Fruit fly (Drosophila melanogaster) whole organism, prepupa: ENCODE results near the gene kon.
A peak's percentile ranks its signal among the peaks of the same experiment; 100 is the strongest.

Source experiments
- Blimp-1 ChIP-seq: fragments of 200-800 bp; sonication (Bioruptor generic); optimal IDR thresholded peaks from 3 replicates; lab custom pipeline; 2017; ENCODE audit warnings: missing biosample characterization, missing genetic modification characterization, mild to moderate bottlenecking, moderate library complexity, missing genetic modification reagents
- CG10631 ChIP-seq: fragments of 200-800 bp; sonication (Bioruptor generic); optimal IDR thresholded peaks from 2 replicates; lab custom pipeline; 2016; ENCODE audit warnings: missing biosample characterization, missing genetic modification characterization
- CG10669 ChIP-seq: fragments of 200-800 bp; sonication (Bioruptor generic); optimal IDR thresholded peaks from 3 replicates; lab custom pipeline; 2018; ENCODE audit warnings: missing biosample characterization, mild to moderate bottlenecking, missing genetic modification characterization, moderate library complexity
- CG11294 ChIP-seq: fragments of 200-800 bp; sonication (Bioruptor generic); IDR thresholded peaks from 2 replicates; pipeline ENCODE4 v1.3.6; 2022; ENCODE audit warnings: missing biosample characterization, missing genetic modification characterization
- CG15336 ChIP-seq: fragments of 200-800 bp; sonication (Bioruptor generic); IDR thresholded peaks from 2 replicates; pipeline ENCODE4 v1.3.6; 2022; ENCODE audit warnings: missing biosample characterization, missing genetic modification characterization
- CG32006 ChIP-seq: fragments of 200-800 bp; sonication (Bioruptor generic); optimal IDR thresholded peaks from 3 replicates; lab custom pipeline; 2017; ENCODE audit warnings: missing biosample characterization, mild to moderate bottlenecking, missing genetic modification characterization
- cyc ChIP-seq: fragments of 200-800 bp; sonication (Bioruptor generic); optimal IDR thresholded peaks from 3 replicates; lab custom pipeline; 2016; ENCODE audit warnings: missing biosample characterization, missing genetic modification characterization
- eg ChIP-seq: fragments of 200-800 bp; sonication (Bioruptor generic); IDR thresholded peaks from 3 replicates; pipeline ENCODE4 v1.3.6; 2022; ENCODE audit warnings: missing biosample characterization, missing genetic modification characterization

- no peak for TF ChIP-seq CG15336 (GFP tag; lab: Robert Waterston, UW)
- peak; percentile 23 for TF ChIP-seq CG10631 (GFP tag; lab: Kevin White, UChicago)
- peak; percentile 35; the same call in 2 of the 3 replicates for TF ChIP-seq eg (GFP tag; lab: Robert Waterston, UW)
- TF ChIP-seq CG32006 (GFP tag; lab: Kevin White, UChicago): no peak
- TF ChIP-seq CG10669: no peak
- no peak for TF ChIP-seq CG11294
- no peak for TF ChIP-seq Blimp-1 (GFP tag; lab: Kevin White, UChicago)
- TF ChIP-seq cyc (GFP tag; lab: Kevin White, UChicago): no peak
Observed at dm6 chr2L:18484382-18485050, 19.3 kb downstream of the kon start, which contains the start of gene CG10283.
